Worm (Caenorhabditis elegans) whole organism, L1 larva: ENCODE results near the gene apb-1.

Experiments used
- C16A3.4 ChIP-seq: fragments of 150-350 bp; optimal IDR thresholded peaks from 2 replicates; lab custom pipeline; 2014; ENCODE audit warnings: missing biosample characterization, missing genetic modification characterization
- aha-1 ChIP-seq: fragments of 150-350 bp; optimal IDR thresholded peaks from 2 replicates; lab custom pipeline; 2014; ENCODE audit warnings: missing biosample characterization, missing genetic modification characterization
- alr-1 ChIP-seq: fragments of 200-800 bp; sonication (Bioruptor generic); optimal IDR thresholded peaks from 2 replicates; lab custom pipeline; 2018; ENCODE audit warnings: borderline replicate concordance, mild to moderate bottlenecking, missing genetic modification characterization, missing compliant biosample characterization
- hpl-2 ChIP-seq: fragments of 150-350 bp; optimal IDR thresholded peaks from 2 replicates; lab custom pipeline; 2014; ENCODE audit warnings: missing biosample characterization, missing genetic modification reagents, missing genetic modification characterization
- irx-1 ChIP-seq: sonication (generic microtip); optimal IDR thresholded peaks from 2 replicates; lab custom pipeline; 2016; ENCODE audit warnings: missing genetic modification characterization, missing compliant biosample characterization
- nhr-12 ChIP-seq: sonication (generic microtip); optimal IDR thresholded peaks from 2 replicates; lab custom pipeline; 2017; ENCODE audit warnings: missing biosample characterization, missing genetic modification characterization
- nhr-71 ChIP-seq: sonication (generic microtip); optimal IDR thresholded peaks from 2 replicates; lab custom pipeline; 2016; ENCODE audit warnings: mild to moderate bottlenecking, missing genetic modification characterization, moderate library complexity, missing compliant biosample characterization
- nhr-77 ChIP-seq: fragments of 150-350 bp; optimal IDR thresholded peaks from 2 replicates; lab custom pipeline; 2014; ENCODE audit warnings: missing biosample characterization, missing genetic modification characterization
- snpc-4 ChIP-seq: fragments of 150-350 bp; optimal IDR thresholded peaks from 2 replicates; lab custom pipeline; 2014; ENCODE audit warnings: missing biosample characterization, missing genetic modification characterization

DNA sequence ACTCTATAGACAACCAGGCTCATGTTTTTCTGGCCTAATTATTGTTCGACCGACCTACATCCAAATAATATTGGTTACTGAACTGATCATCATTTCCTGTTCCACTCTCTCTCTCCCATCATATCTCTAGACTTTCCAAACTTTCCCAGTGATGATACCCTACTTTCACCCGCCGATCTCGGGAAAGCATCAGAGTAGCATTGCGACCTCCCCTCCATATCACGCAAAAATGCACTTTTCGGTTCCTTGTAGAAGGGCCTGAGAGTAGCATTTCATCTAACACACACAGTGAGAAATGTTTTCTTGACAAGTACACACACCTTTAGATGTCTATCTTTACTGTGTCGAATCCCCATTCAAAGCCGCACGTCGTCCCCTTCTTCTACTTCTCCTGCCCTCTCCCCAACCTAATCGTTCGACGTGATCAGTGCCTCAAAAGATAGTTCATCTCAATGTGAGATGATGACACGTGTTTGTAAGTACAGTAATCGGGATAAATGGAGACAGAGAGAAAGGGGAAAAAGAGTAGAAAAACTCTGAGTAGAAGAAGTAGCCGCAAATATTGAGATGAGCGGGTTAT lies 36.1 kb upstream of the apb-1 start:
- no peak for TF ChIP-seq nhr-71 (tag; lab: Kevin White, UChicago)
- TF ChIP-seq snpc-4 (tag; lab: Kevin White, UChicago), result no peak
- TF ChIP-seq nhr-12, result no peak
- TF ChIP-seq C16A3.4, result no peak
- TF ChIP-seq aha-1, result no peak
- no peak for TF ChIP-seq alr-1
- no peak for TF ChIP-seq irx-1 (tag; lab: Kevin White, UChicago)
- TF ChIP-seq nhr-77 (tag; lab: Kevin White, UChicago), result no peak
- TF ChIP-seq hpl-2 (GFP tag; lab: Kevin White, UChicago), result no peak
